Worm (Caenorhabditis elegans) whole organism, young adult: Measurements from ENCODE around the gene gop-1.

Experiments used
- B0261.1 ChIP-seq: sonication (generic microtip); optimal IDR thresholded peaks from 2 replicates; lab custom pipeline; 2016; ENCODE audit warnings: mild to moderate bottlenecking, missing genetic modification characterization, moderate library complexity, missing compliant biosample characterization
- B0336.3 ChIP-seq: fragments of 200-800 bp; sonication (Bioruptor generic); IDR thresholded peaks from 2 replicates; pipeline ENCODE4 v1.3.6; 2022; ENCODE audit warnings: missing genetic modification characterization, missing compliant biosample characterization
- C17E4.6 ChIP-seq: fragments of 200-800 bp; sonication (Bioruptor generic); IDR thresholded peaks from 2 replicates; pipeline ENCODE4 v1.3.6; 2022; ENCODE audit warnings: missing genetic modification reagents, missing genetic modification characterization, missing compliant biosample characterization
- D2030.7 ChIP-seq: fragments of 200-800 bp; sonication (Bioruptor generic); IDR thresholded peaks from 2 replicates; pipeline ENCODE4 v1.3.6; 2022; ENCODE audit warnings: missing genetic modification reagents, missing genetic modification characterization, missing compliant biosample characterization
- F10E7.11 ChIP-seq: sonication (generic microtip); optimal IDR thresholded peaks from 2 replicates; lab custom pipeline; 2017; ENCODE audit warnings: mild to moderate bottlenecking, missing genetic modification characterization, moderate library complexity, missing compliant biosample characterization
- F33H1.4 ChIP-seq: fragments of 200-800 bp; sonication (Bioruptor generic); IDR thresholded peaks from 2 replicates; pipeline ENCODE4 v1.3.6; 2022; ENCODE audit warnings: missing genetic modification reagents, missing genetic modification characterization, missing compliant biosample characterization
- F37B4.10 ChIP-seq: fragments of 200-800 bp; sonication (Bioruptor generic); IDR thresholded peaks from 2 replicates; pipeline ENCODE4 v1.3.6; 2022; ENCODE audit warnings: missing genetic modification characterization, missing compliant biosample characterization
- F52B5.7 ChIP-seq: sonication (generic microtip); optimal IDR thresholded peaks from 2 replicates; lab custom pipeline; 2016; ENCODE audit warnings: mild to moderate bottlenecking, missing genetic modification characterization, missing compliant biosample characterization
- F55B11.4 ChIP-seq: sonication (generic microtip); optimal IDR thresholded peaks from 2 replicates; lab custom pipeline; 2016; ENCODE audit warnings: missing compliant biosample characterization, missing genetic modification characterization, borderline replicate concordance; ENCODE audit not compliant: insufficient read depth
- F57C9.4 ChIP-seq: sonication (generic microtip); optimal IDR thresholded peaks from 2 replicates; lab custom pipeline; 2017; ENCODE audit warnings: mild to moderate bottlenecking, missing genetic modification characterization, missing compliant biosample characterization
- K11D2.4 ChIP-seq: fragments of 200-800 bp; sonication (Bioruptor generic); IDR thresholded peaks from 2 replicates; pipeline ENCODE4 v1.3.6; 2022; ENCODE audit warnings: missing genetic modification reagents, missing genetic modification characterization, missing compliant biosample characterization
- K12H6.12 ChIP-seq: fragments of 200-800 bp; sonication (Bioruptor generic); optimal IDR thresholded peaks from 2 replicates; lab custom pipeline; 2018; ENCODE audit warnings: mild to moderate bottlenecking, missing genetic modification characterization, missing compliant biosample characterization
- T07F8.4 ChIP-seq: sonication (generic microtip); optimal IDR thresholded peaks from 2 replicates; lab custom pipeline; 2016; ENCODE audit warnings: mild to moderate bottlenecking, missing genetic modification characterization, moderate library complexity, missing compliant biosample characterization
- Y53G8AR.9 ChIP-seq: fragments of 200-800 bp; sonication (Bioruptor generic); conservative IDR thresholded peaks from 2 replicates; pipeline ENCODE4 v1.3.6; 2022; ENCODE audit warnings: missing genetic modification reagents, missing genetic modification characterization, missing compliant biosample characterization
- Y67H2A.10 ChIP-seq: fragments of 200-800 bp; sonication (Bioruptor generic); conservative IDR thresholded peaks from 2 replicates; pipeline ENCODE4 v1.3.6; 2022; ENCODE audit warnings: missing genetic modification reagents, missing genetic modification characterization, missing compliant biosample characterization
- Y79H2A.3 ChIP-seq: fragments of 200-800 bp; sonication (Bioruptor generic); conservative IDR thresholded peaks from 2 replicates; pipeline ENCODE4 v1.3.6; 2022; ENCODE audit warnings: missing genetic modification reagents, missing genetic modification characterization, missing compliant biosample characterization
- ama-1 ChIP-seq, 3 experiments: fragments of 150-350 bp in 1 of 3; sonication (generic microtip) in 2 of 3; optimal IDR thresholded peaks; 2 replicates each; lab custom pipeline; 2014 to 2018; ENCODE audit warnings: missing biosample characterization in 2 of 3, missing genetic modification characterization in 2 of 3, missing genetic modification reagents in 2 of 3
- aptf-2 ChIP-seq: fragments of 200-800 bp; sonication (Bioruptor generic); conservative IDR thresholded peaks from 2 replicates; pipeline ENCODE4 v1.3.6; 2022; ENCODE audit warnings: missing genetic modification reagents, missing genetic modification characterization, missing compliant biosample characterization
- cebp-2 ChIP-seq: fragments of 200-800 bp; sonication (Bioruptor generic); IDR thresholded peaks from 2 replicates; pipeline ENCODE4 v1.3.6; 2022; ENCODE audit warnings: missing genetic modification characterization, missing compliant biosample characterization
- ceh-100 ChIP-seq: fragments of 200-800 bp; sonication (Bioruptor generic); IDR thresholded peaks from 2 replicates; pipeline ENCODE4 v1.3.6; 2022; ENCODE audit warnings: missing genetic modification reagents, missing genetic modification characterization, missing compliant biosample characterization
- chd-7 ChIP-seq: sonication (generic microtip); optimal IDR thresholded peaks from 2 replicates; lab custom pipeline; 2016; ENCODE audit warnings: mild to moderate bottlenecking, missing genetic modification characterization, moderate library complexity, missing compliant biosample characterization
- die-1 ChIP-seq: sonication (generic microtip); optimal IDR thresholded peaks from 2 replicates; lab custom pipeline; 2016; ENCODE audit warnings: missing genotype, mild to moderate bottlenecking, missing genetic modification characterization, missing compliant biosample characterization
- dpff-1 ChIP-seq: sonication (generic microtip); optimal IDR thresholded peaks from 2 replicates; lab custom pipeline; 2017; ENCODE audit warnings: mild to moderate bottlenecking, missing genetic modification characterization, missing compliant biosample characterization
- ets-4 ChIP-seq: fragments of 200-800 bp; sonication (Bioruptor generic); optimal IDR thresholded peaks from 2 replicates; lab custom pipeline; 2018; ENCODE audit warnings: mild to moderate bottlenecking, missing genetic modification characterization, missing compliant biosample characterization
- fkh-3 ChIP-seq: sonication (generic microtip); optimal IDR thresholded peaks from 2 replicates; lab custom pipeline; 2016; ENCODE audit warnings: mild to moderate bottlenecking, missing genetic modification characterization, missing compliant biosample characterization
- him-1 ChIP-seq: sonication (generic microtip); optimal IDR thresholded peaks from 2 replicates; lab custom pipeline; 2016; ENCODE audit warnings: missing genotype, missing genetic modification reagents, missing genetic modification characterization, missing compliant biosample characterization
- hlh-26 ChIP-seq: fragments of 200-800 bp; sonication (Bioruptor generic); conservative IDR thresholded peaks from 2 replicates; pipeline ENCODE4 v1.3.6; 2022; ENCODE audit warnings: missing genetic modification reagents, missing genetic modification characterization, missing compliant biosample characterization
- hrde-1 ChIP-seq: sonication (generic microtip); optimal IDR thresholded peaks from 2 replicates; lab custom pipeline; 2016; ENCODE audit warnings: missing genetic modification characterization, mild to moderate bottlenecking, missing compliant biosample characterization, moderate library complexity, missing genotype, missing genetic modification reagents, borderline replicate concordance
- hsf-1 ChIP-seq: fragments of 200-800 bp; sonication (Bioruptor generic); IDR thresholded peaks from 2 replicates; pipeline ENCODE4 v1.3.6; 2022; ENCODE audit warnings: missing genetic modification reagents, missing genetic modification characterization, missing compliant biosample characterization
- lin-54 ChIP-seq: fragments of 200-800 bp; sonication (Bioruptor generic); optimal IDR thresholded peaks from 2 replicates; lab custom pipeline; 2018; ENCODE audit warnings: mild to moderate bottlenecking, missing genetic modification characterization, missing compliant biosample characterization
- lsl-1 ChIP-seq: fragments of 200-800 bp; sonication (Bioruptor generic); optimal IDR thresholded peaks from 2 replicates; lab custom pipeline; 2018; ENCODE audit warnings: mild to moderate bottlenecking, missing genetic modification characterization, moderate library complexity, missing compliant biosample characterization
- madf-3 ChIP-seq: fragments of 200-800 bp; sonication (Bioruptor generic); IDR thresholded peaks from 2 replicates; pipeline ENCODE4 v1.3.6; 2022; ENCODE audit warnings: missing genetic modification reagents, missing genetic modification characterization, missing compliant biosample characterization
- mes-4 ChIP-seq: sonication (generic microtip); optimal IDR thresholded peaks from 2 replicates; lab custom pipeline; 2016; ENCODE audit warnings: missing genotype, missing genetic modification characterization, missing compliant biosample characterization
- mxl-1 ChIP-seq: sonication (generic microtip); optimal IDR thresholded peaks from 2 replicates; lab custom pipeline; 2016; ENCODE audit warnings: missing genetic modification characterization, missing compliant biosample characterization
- nhr-27 ChIP-seq: fragments of 200-800 bp; sonication (Bioruptor generic); optimal IDR thresholded peaks from 2 replicates; lab custom pipeline; 2018; ENCODE audit warnings: mild to moderate bottlenecking, missing genetic modification characterization, moderate library complexity, missing compliant biosample characterization
- rcor-1 ChIP-seq: fragments of 200-800 bp; sonication (Bioruptor generic); IDR thresholded peaks from 2 replicates; pipeline ENCODE4 v1.3.6; 2022; ENCODE audit warnings: missing genetic modification reagents, missing genetic modification characterization, missing compliant biosample characterization
- sdz-38 ChIP-seq: sonication (generic microtip); optimal IDR thresholded peaks from 2 replicates; lab custom pipeline; 2016; ENCODE audit warnings: missing genotype, missing genetic modification characterization, missing compliant biosample characterization
- sea-2 ChIP-seq: fragments of 200-800 bp; sonication (Bioruptor generic); IDR thresholded peaks from 2 replicates; pipeline ENCODE4 v1.3.6; 2022; ENCODE audit warnings: missing genetic modification characterization, missing compliant biosample characterization
- snpc-1.1 ChIP-seq: sonication (generic microtip); optimal IDR thresholded peaks from 2 replicates; lab custom pipeline; 2017; ENCODE audit warnings: missing genetic modification characterization, mild to moderate bottlenecking, missing compliant biosample characterization, antibody characterized with exemption, moderate library complexity, missing genotype, missing genetic modification reagents; ENCODE audit not compliant: insufficient read depth
- snpc-1.3 ChIP-seq: sonication (generic microtip); optimal IDR thresholded peaks from 2 replicates; lab custom pipeline; 2017; ENCODE audit warnings: missing genetic modification characterization, mild to moderate bottlenecking, missing compliant biosample characterization, antibody characterized with exemption, moderate library complexity, missing genotype, missing genetic modification reagents; ENCODE audit not compliant: insufficient read depth
- tbp1 ChIP-seq: fragments of 200-800 bp; sonication (Bioruptor generic); optimal IDR thresholded peaks from 2 replicates; lab custom pipeline; 2018; ENCODE audit warnings: mild to moderate bottlenecking, missing genetic modification characterization, missing compliant biosample characterization
- unc-62 ChIP-seq: fragments of 150-350 bp; optimal IDR thresholded peaks from 2 replicates; lab custom pipeline; 2014; ENCODE audit warnings: missing biosample characterization, missing genetic modification reagents, missing genetic modification characterization
- zim-3 ChIP-seq: sonication (generic microtip); optimal IDR thresholded peaks from 2 replicates; lab custom pipeline; 2017; ENCODE audit warnings: mild to moderate bottlenecking, missing genetic modification characterization, moderate library complexity, missing compliant biosample characterization
- ztf-18 ChIP-seq: sonication (generic microtip); optimal IDR thresholded peaks from 2 replicates; lab custom pipeline; 2016; ENCODE audit warnings: missing genotype, mild to moderate bottlenecking, missing genetic modification characterization, missing compliant biosample characterization
- ztf-22 ChIP-seq: fragments of 200-800 bp; sonication (Bioruptor generic); optimal IDR thresholded peaks from 2 replicates; lab custom pipeline; 2018; ENCODE audit warnings: mild to moderate bottlenecking, missing genetic modification characterization, moderate library complexity, missing compliant biosample characterization
- ztf-3 ChIP-seq: fragments of 200-800 bp; sonication (Bioruptor generic); optimal IDR thresholded peaks from 2 replicates; lab custom pipeline; 2018; ENCODE audit warnings: mild to moderate bottlenecking, missing genetic modification characterization, missing compliant biosample characterization

gop-1 gene

ce11 chrIII:5304044-5304443, 49.8 kb downstream of the gop-1 start:
- TF ChIP-seq him-1 (tag; lab: Kevin White, UChicago): no peak
- TF ChIP-seq nhr-27 (tag; lab: Kevin White, UChicago): no peak
- no peak for TF ChIP-seq hlh-26
- no peak for TF ChIP-seq unc-62 (GFP tag; lab: Kevin White, UChicago)
- no peak for TF ChIP-seq B0336.3
- TF ChIP-seq K12H6.12 (tag; lab: Kevin White, UChicago): no peak
- TF ChIP-seq lin-54 (GFP tag; lab: Kevin White, UChicago): no peak
- TF ChIP-seq B0261.1 (tag; lab: Kevin White, UChicago): no peak
- no peak for TF ChIP-seq cebp-2 (GFP tag; lab: Robert Waterston, UW)
- no peak for TF ChIP-seq mxl-1 (tag; lab: Kevin White, UChicago)
- no peak for TF ChIP-seq rcor-1 (GFP tag; lab: Robert Waterston, UW)

- TF ChIP-seq T07F8.4 (tag; lab: Kevin White, UChicago) (peak; percentile 70), Y67H2A.10 (GFP tag; lab: Robert Waterston, UW) (peak; percentile 60; the same call in 1 of the 2 replicates), ama-1 (optimal IDR thresholded peaks at IDR 0.05; lab: Kevin White, UChicago) (no peak), ama-1 (GFP tag; optimal IDR thresholded peaks at IDR 0.05; lab: Kevin White, UChicago) (peak; percentile 57 to 76), D2030.7 (GFP tag; lab: Robert Waterston, UW) (peak; percentile 81), sdz-38 (tag; lab: Kevin White, UChicago) (no peak), Y53G8AR.9 (GFP tag; lab: Robert Waterston, UW) (peak; percentile 68; the same call in 1 of the 2 replicates), fkh-3 (tag; lab: Kevin White, UChicago) (peak; percentile 81), ceh-100 (GFP tag; lab: Robert Waterston, UW) (0 out of 2 replicates have a peak, but pooled peaks have one; percentile 41), F57C9.4 (tag; lab: Kevin White, UChicago) (no peak), B0261.1 (tag; lab: Kevin White, UChicago) (peak; percentile 95), mes-4 (tag; lab: Kevin White, UChicago) (no peak), F33H1.4 (GFP tag; lab: Robert Waterston, UW) (peak; percentile 68), sea-2 (GFP tag; lab: Robert Waterston, UW) (no peak), F55B11.4 (tag; lab: Kevin White, UChicago) (no peak), ztf-22 (GFP tag; lab: Kevin White, UChicago) (no peak), ztf-3 (GFP tag; lab: Kevin White, UChicago) (no peak), chd-7 (peak; percentile 74), F10E7.11 (tag; lab: Kevin White, UChicago) (peak; percentile 57), B0336.3 (no peak), lsl-1 (GFP tag; lab: Kevin White, UChicago) (peak; percentile 74), dpff-1 (tag; lab: Kevin White, UChicago) (no peak), ets-4 (GFP tag; lab: Kevin White, UChicago) (no peak), F37B4.10 (peak; percentile 88; the same call in 1 of the 2 replicates), ztf-18 (tag; lab: Kevin White, UChicago) (peak; percentile 80), K11D2.4 (no peak), zim-3 (tag; lab: Kevin White, UChicago) (peak; percentile 78), hsf-1 (GFP tag; lab: Robert Waterston, UW) (no peak; the same call in 1 of the 2 replicates), F52B5.7 (tag; lab: Kevin White, UChicago) (peak; percentile 83), unc-62 (GFP tag; lab: Kevin White, UChicago) (no peak), aptf-2 (GFP tag; lab: Robert Waterston, UW) (peak; percentile 72; the same call in 1 of the 2 replicates), Y79H2A.3 (GFP tag; lab: Robert Waterston, UW) (no peak), die-1 (peak; percentile 97), hrde-1 (tag; lab: Kevin White, UChicago) (peak; percentile 67), snpc-1.1 (tag; lab: Kevin White, UChicago) (peak; percentile 59), tbp1 (peak; percentile 100), C17E4.6 (no peak; the same call in 1 of the 2 replicates), madf-3 (GFP tag; lab: Robert Waterston, UW) (peak; percentile 83), snpc-1.3 (tag; lab: Kevin White, UChicago) (peak; percentile 75)
Observed at ce11 chrIII:5305725-5306124, 51.5 kb downstream of the gop-1 start.
